Worm (Caenorhabditis elegans): ENCODE data around the gene dss-1.

The dss-1 gene

ce11 chrIII:1193326-1193862 is 2.7 kb downstream of the dss-1 start, which contains the start of gene Y119D3B.14:
Y119D3B.14 (minus strand) TSS chrIII:1193812.
- TF ChIP-seq egl-27 (tag; optimal IDR thresholded peaks at IDR 0.05), result no peak
- no peak for TF ChIP-seq unc-55 (GFP tag; optimal IDR thresholded peaks at IDR 0.05)
- TF ChIP-seq ztf-11 (tag; optimal IDR thresholded peaks at IDR 0.05), result no peak
- TF ChIP-seq lin-39 (tag; optimal IDR thresholded peaks at IDR 0.05), result no peak
- no peak for TF ChIP-seq nhr-12 (tag; optimal IDR thresholded peaks at IDR 0.05)
- no peak for TF ChIP-seq unc-62 (GFP tag; optimal IDR thresholded peaks at IDR 0.05)
- no peak for TF ChIP-seq F13H6.1 (tag; optimal IDR thresholded peaks at IDR 0.05)
- no peak for TF ChIP-seq skn-1 (tag; optimal IDR thresholded peaks at IDR 0.05)

- TF ChIP-seq elt-1 (tag; optimal IDR thresholded peaks at IDR 0.05) (no peak), aly-2 (tag; optimal IDR thresholded peaks at IDR 0.05) (no peak), ztf-11 (tag; optimal IDR thresholded peaks at IDR 0.05) (no peak)
Measured at ce11 chrIII:1181756-1182155, 14.3 kb downstream of the dss-1 start, which contains the start of gene nspg-8. nspg-8 (plus strand) TSS chrIII:1182056.

ce11 chrIII:1179006-1179405 is 17.1 kb downstream of the dss-1 start:
- TF ChIP-seq crh-2 (tag; optimal IDR thresholded peaks at IDR 0.05), result no peak
- no peak for TF ChIP-seq zag-1 (tag; optimal IDR thresholded peaks at IDR 0.05)
- TF ChIP-seq nhr-25 (tag; optimal IDR thresholded peaks at IDR 0.05), result no peak
- TF ChIP-seq C34F6.9 (tag; optimal IDR thresholded peaks at IDR 0.05), result no peak
- TF ChIP-seq dmd-4 (tag; optimal IDR thresholded peaks at IDR 0.05), result no peak
- TF ChIP-seq nhr-11 (tag; optimal IDR thresholded peaks at IDR 0.05), result no peak
- no peak for TF ChIP-seq mbf-1 (tag; optimal IDR thresholded peaks at IDR 0.05)
- TF ChIP-seq fos-1 (tag; optimal IDR thresholded peaks at IDR 0.05), result no peak
- no peak for TF ChIP-seq lin-11 (tag; optimal IDR thresholded peaks at IDR 0.05)

- TF ChIP-seq egl-27 (tag; optimal IDR thresholded peaks at IDR 0.05) (no peak), peb-1 (tag; optimal IDR thresholded peaks at IDR 0.05) (no peak), sma-3 (GFP tag; optimal IDR thresholded peaks at IDR 0.05) (no peak), R02D3.7 (tag; optimal IDR thresholded peaks at IDR 0.05) (no peak)
Measured at ce11 chrIII:1176080-1176608, 19.9 kb downstream of the dss-1 start, which contains the start of gene eak-3. eak-3 (minus strand) TSS chrIII:1176558.

- TF ChIP-seq snpc-4 (tag; optimal IDR thresholded peaks at IDR 0.05) (no peak), lin-39 (tag; optimal IDR thresholded peaks at IDR 0.05) (no peak), unc-62 (GFP tag; optimal IDR thresholded peaks at IDR 0.05) (no peak), elt-3 (tag; optimal IDR thresholded peaks at IDR 0.05) (no peak), mab-5 (tag; optimal IDR thresholded peaks at IDR 0.05) (no peak), gmeb-1 (tag; optimal IDR thresholded peaks at IDR 0.05) (no peak), sma-9 (GFP tag; optimal IDR thresholded peaks at IDR 0.05) (no peak), sma-9 (tag; optimal IDR thresholded peaks at IDR 0.05) (no peak), nhr-6 (tag; optimal IDR thresholded peaks at IDR 0.05) (no peak), ama-1 (optimal IDR thresholded peaks at IDR 0.05) (no peak), zag-1 (tag; optimal IDR thresholded peaks at IDR 0.05) (no peak), sma-3 (GFP tag; optimal IDR thresholded peaks at IDR 0.05) (no peak)
Measured at ce11 chrIII:1173331-1173730, 22.8 kb downstream of the dss-1 start.

ce11 chrIII:1169622-1170021 is 26.5 kb downstream of the dss-1 start:
- TF ChIP-seq nhr-129 (tag; optimal IDR thresholded peaks at IDR 0.05) (no peak), sem-4 (tag; optimal IDR thresholded peaks at IDR 0.05) (no peak), Y55F3AM.14 (GFP tag; optimal IDR thresholded peaks at IDR 0.05) (no peak), nhr-6 (tag; optimal IDR thresholded peaks at IDR 0.05) (no peak), fos-1 (tag; optimal IDR thresholded peaks at IDR 0.05) (no peak), nhr-77 (tag; optimal IDR thresholded peaks at IDR 0.05) (no peak), ceh-82 (tag; optimal IDR thresholded peaks at IDR 0.05) (no peak), mdl-1 (tag; optimal IDR thresholded peaks at IDR 0.05) (no peak), ceh-16 (tag; optimal IDR thresholded peaks at IDR 0.05) (no peak), ztf-11 (tag; optimal IDR thresholded peaks at IDR 0.05) (no peak), peb-1 (tag; optimal IDR thresholded peaks at IDR 0.05) (no peak), dmd-4 (tag; optimal IDR thresholded peaks at IDR 0.05) (no peak)

Measured in whole organism, L2 larva.